Fruit fly (Drosophila melanogaster): ENCODE results near the gene CG31219.

dm6 chr3R:19620953-19621352, 29.9 kb upstream of the CG31219 start:
- TF ChIP-seq CG11902 (GFP tag; optimal IDR thresholded peaks at IDR 0.05): no peak
- no peak for TF ChIP-seq Smox (GFP tag; optimal IDR thresholded peaks at IDR 0.05)
- no peak for TF ChIP-seq CG6854 (GFP tag; optimal IDR thresholded peaks at IDR 0.05)
- TF ChIP-seq Lpt (GFP tag; optimal IDR thresholded peaks at IDR 0.05): no peak
- TF ChIP-seq CG10631 (GFP tag; optimal IDR thresholded peaks at IDR 0.05): no peak
- TF ChIP-seq Eip93F (GFP tag; optimal IDR thresholded peaks at IDR 0.05): no peak
- no peak for TF ChIP-seq dac (GFP tag; optimal IDR thresholded peaks at IDR 0.05)
- TF ChIP-seq vri (GFP tag; optimal IDR thresholded peaks at IDR 0.05): no peak
